Fruit fly (Drosophila melanogaster) whole organism, prepupa: ENCODE measurements around the gene CG14312.

Experiments used
- CG3032 ChIP-seq: fragments of 200-800 bp; optimal IDR thresholded peaks from 2 replicates; lab custom pipeline; 2019; ENCODE audit warnings: missing biosample characterization, mild to moderate bottlenecking, missing genetic modification characterization, moderate library complexity
- CG9139 ChIP-seq: fragments of 200-800 bp; sonication (Bioruptor generic); optimal IDR thresholded peaks from 3 replicates; lab custom pipeline; 2017; ENCODE audit warnings: missing biosample characterization, mild to moderate bottlenecking, missing genetic modification characterization
- Ets96B ChIP-seq: fragments of 200-800 bp; optimal IDR thresholded peaks from 2 replicates; lab custom pipeline; 2019; ENCODE audit warnings: missing biosample characterization, mild to moderate bottlenecking, missing genetic modification characterization, moderate library complexity
- Gug ChIP-seq: fragments of 200-800 bp; sonication (Bioruptor generic); IDR thresholded peaks from 2 replicates; pipeline ENCODE4 v1.3.6; 2022; ENCODE audit warnings: missing biosample characterization, missing genetic modification characterization
- Hr39 ChIP-seq: fragments of 200-800 bp; sonication (Bioruptor generic); optimal IDR thresholded peaks from 2 replicates; lab custom pipeline; 2016; ENCODE audit warnings: missing biosample characterization, missing genetic modification characterization
- Lpt ChIP-seq: fragments of 200-800 bp; sonication (Bioruptor generic); optimal IDR thresholded peaks from 3 replicates; lab custom pipeline; 2016; ENCODE audit warnings: missing biosample characterization, missing genetic modification characterization
- Smox ChIP-seq: fragments of 200-800 bp; sonication (Bioruptor generic); optimal IDR thresholded peaks from 3 replicates; lab custom pipeline; 2016; ENCODE audit warnings: missing biosample characterization, missing genetic modification characterization
- Sox102F ChIP-seq: fragments of 200-800 bp; sonication (Bioruptor generic); optimal IDR thresholded peaks from 2 replicates; lab custom pipeline; 2016; ENCODE audit warnings: missing biosample characterization, mild to moderate bottlenecking, missing genetic modification characterization
- Sox14 ChIP-seq: fragments of 200-800 bp; sonication (Bioruptor generic); optimal IDR thresholded peaks from 3 replicates; lab custom pipeline; 2016; ENCODE audit warnings: missing biosample characterization, missing genetic modification characterization
- eg ChIP-seq: fragments of 200-800 bp; sonication (Bioruptor generic); IDR thresholded peaks from 3 replicates; pipeline ENCODE4 v1.3.6; 2022; ENCODE audit warnings: missing biosample characterization, missing genetic modification characterization
- fd85E ChIP-seq: fragments of 200-800 bp; sonication (Bioruptor generic); optimal IDR thresholded peaks from 3 replicates; lab custom pipeline; 2016; ENCODE audit warnings: missing biosample characterization, missing genetic modification characterization
- pdm3 ChIP-seq: fragments of 200-800 bp; sonication (Bioruptor generic); optimal IDR thresholded peaks from 3 replicates; lab custom pipeline; 2016; ENCODE audit warnings: missing biosample characterization, missing genetic modification characterization
- spab ChIP-seq: fragments of 200-800 bp; sonication (Bioruptor generic); optimal IDR thresholded peaks from 2 replicates; lab custom pipeline; 2017; ENCODE audit warnings: missing biosample characterization, mild to moderate bottlenecking, missing genetic modification characterization, missing genetic modification reagents

- no peak for TF ChIP-seq fd85E (GFP tag; lab: Kevin White, UChicago)
- no peak for TF ChIP-seq Sox102F (GFP tag; lab: Kevin White, UChicago)
- TF ChIP-seq CG3032 (tag; lab: Kevin White, UChicago) = peak; percentile 28
- no peak for TF ChIP-seq pdm3
- no peak for TF ChIP-seq CG9139
- TF ChIP-seq Hr39 = no peak
- peak; percentile 54 for TF ChIP-seq Ets96B
- peak; percentile 48 for TF ChIP-seq Sox14 (GFP tag; lab: Kevin White, UChicago)
- TF ChIP-seq Smox = peak; percentile 21
- TF ChIP-seq spab (GFP tag; lab: Kevin White, UChicago) = no peak
- peak; percentile 35 for TF ChIP-seq Lpt
- 0 out of 3 replicates have a peak, but pooled peaks have one; percentile 18 for TF ChIP-seq eg (GFP tag; lab: Robert Waterston, UW)
- no peak for TF ChIP-seq Gug (GFP tag; lab: Robert Waterston, UW)
These were observed 12.1 kb upstream of the CG14312 start for dm6 chr3R:18295262-18295944.
